Worm (Caenorhabditis elegans) whole organism, L4 larva: Measurements from ENCODE around the gene W09D6.4.
A peak's percentile ranks its signal among the peaks of the same experiment; 100 is the strongest.

Source experiments
- D1046.2 ChIP-seq: fragments of 200-800 bp; sonication (Bioruptor generic); IDR thresholded peaks from 2 replicates; pipeline ENCODE4 v1.3.6; 2022; ENCODE audit warnings: missing genetic modification characterization, missing compliant biosample characterization
- F26F4.8 ChIP-seq: fragments of 200-800 bp; sonication (Bioruptor generic); conservative IDR thresholded peaks from 2 replicates; pipeline ENCODE4 v1.3.6; 2022; ENCODE audit warnings: missing genetic modification characterization, missing compliant biosample characterization
- F37D6.2 ChIP-seq: sonication (generic microtip); optimal IDR thresholded peaks from 2 replicates; lab custom pipeline; 2016; ENCODE audit warnings: mild to moderate bottlenecking, missing genetic modification characterization, missing compliant biosample characterization
- Y48G9A.11 ChIP-seq: fragments of 200-800 bp; sonication (Bioruptor generic); IDR thresholded peaks from 2 replicates; pipeline ENCODE4 v1.3.6; 2022; ENCODE audit warnings: missing genetic modification reagents, missing genetic modification characterization, missing compliant biosample characterization
- Y5F2A.4 ChIP-seq: fragments of 200-800 bp; sonication (Bioruptor generic); optimal IDR thresholded peaks from 2 replicates; lab custom pipeline; 2018; ENCODE audit warnings: mild to moderate bottlenecking, missing genetic modification characterization, missing compliant biosample characterization
- ZK337.2 ChIP-seq: fragments of 200-800 bp; sonication (Bioruptor generic); IDR thresholded peaks from 2 replicates; pipeline ENCODE4 v1.3.6; 2022; ENCODE audit warnings: missing genetic modification reagents, missing genetic modification characterization, missing compliant biosample characterization
- ceh-20 ChIP-seq: fragments of 200-800 bp; sonication (Bioruptor generic); IDR thresholded peaks from 2 replicates; pipeline ENCODE4 v1.3.6; 2022; ENCODE audit warnings: missing genetic modification reagents, missing genetic modification characterization, missing compliant biosample characterization
- ceh-28 ChIP-seq: fragments of 150-350 bp; optimal IDR thresholded peaks from 2 replicates; lab custom pipeline; 2014; ENCODE audit warnings: missing biosample characterization, missing genetic modification reagents, missing genetic modification characterization
- ceh-32 ChIP-seq: sonication (generic microtip); optimal IDR thresholded peaks from 2 replicates; lab custom pipeline; 2016; ENCODE audit warnings: mild to moderate bottlenecking, missing genetic modification characterization, missing compliant biosample characterization; ENCODE audit not compliant: poor library complexity
- ceh-44 ChIP-seq: fragments of 200-800 bp; sonication (Bioruptor generic); IDR thresholded peaks from 2 replicates; pipeline ENCODE4 v1.3.6; 2022; ENCODE audit warnings: missing genetic modification reagents, missing genetic modification characterization, missing compliant biosample characterization
- cey-2 ChIP-seq: sonication (generic microtip); optimal IDR thresholded peaks from 3 replicates; lab custom pipeline; 2017; ENCODE audit warnings: missing genetic modification characterization, mild to moderate bottlenecking, missing compliant biosample characterization, antibody characterized with exemption, borderline replicate concordance; ENCODE audit not compliant: insufficient read depth
- daf-19 ChIP-seq: fragments of 200-800 bp; sonication (Bioruptor generic); conservative IDR thresholded peaks from 2 replicates; pipeline ENCODE4 v1.3.6; 2022; ENCODE audit warnings: missing genetic modification characterization, missing compliant biosample characterization
- daf-8 ChIP-seq: fragments of 200-800 bp; sonication (Bioruptor generic); IDR thresholded peaks from 2 replicates; pipeline ENCODE4 v1.3.6; 2022; ENCODE audit warnings: missing genetic modification characterization, missing compliant biosample characterization
- dmd-6 ChIP-seq: fragments of 200-800 bp; sonication (Bioruptor generic); IDR thresholded peaks from 2 replicates; pipeline ENCODE4 v1.3.6; 2022; ENCODE audit warnings: missing genetic modification reagents, missing genetic modification characterization, missing compliant biosample characterization
- dmd-9 ChIP-seq: fragments of 200-800 bp; sonication (Bioruptor generic); IDR thresholded peaks from 2 replicates; pipeline ENCODE4 v1.3.6; 2022; ENCODE audit warnings: missing genetic modification reagents, missing genetic modification characterization, missing compliant biosample characterization
- duxl-1 ChIP-seq: sonication (generic microtip); optimal IDR thresholded peaks from 2 replicates; lab custom pipeline; 2016; ENCODE audit warnings: mild to moderate bottlenecking, missing genetic modification characterization, moderate library complexity, missing compliant biosample characterization; ENCODE audit not compliant: poor library complexity
- dve-1 ChIP-seq: sonication (generic microtip); optimal IDR thresholded peaks from 2 replicates; lab custom pipeline; 2017; ENCODE audit warnings: antibody characterized with exemption, mild to moderate bottlenecking, missing genetic modification characterization, missing compliant biosample characterization; ENCODE audit not compliant: insufficient read depth
- gei-8 ChIP-seq: fragments of 200-800 bp; sonication (Bioruptor generic); optimal IDR thresholded peaks from 2 replicates; lab custom pipeline; 2018; ENCODE audit warnings: mild to moderate bottlenecking, missing genetic modification characterization, missing compliant biosample characterization
- hif-1 ChIP-seq, 2 experiments: sonication (generic microtip); optimal IDR thresholded peaks; 2 replicates each; lab custom pipeline; 2016 to 2017; ENCODE audit warnings: missing compliant biosample characterization in 2 of 2, missing genetic modification characterization in 2 of 2, missing genetic modification reagents in 2 of 2, missing genotype in 2 of 2, mild to moderate bottlenecking in 1 of 2
- hlh-11 ChIP-seq: fragments of 200-800 bp; sonication (Bioruptor generic); optimal IDR thresholded peaks from 2 replicates; lab custom pipeline; 2018; ENCODE audit warnings: mild to moderate bottlenecking, missing genetic modification characterization, missing compliant biosample characterization
- hlh-30 ChIP-seq: sonication (generic microtip); optimal IDR thresholded peaks from 2 replicates; lab custom pipeline; 2017; ENCODE audit warnings: antibody characterized with exemption, mild to moderate bottlenecking, missing genetic modification characterization, missing compliant biosample characterization; ENCODE audit not compliant: insufficient read depth
- lin-38 ChIP-seq: fragments of 200-800 bp; sonication (Bioruptor generic); IDR thresholded peaks from 2 replicates; pipeline ENCODE4 v1.3.6; 2022; ENCODE audit warnings: missing genetic modification reagents, missing genetic modification characterization, missing compliant biosample characterization
- lir-3 ChIP-seq: sonication (generic microtip); optimal IDR thresholded peaks from 2 replicates; lab custom pipeline; 2016; ENCODE audit warnings: mild to moderate bottlenecking, missing genetic modification characterization, missing compliant biosample characterization
- lsy-2 ChIP-seq, 2 experiments: fragments of 150-350 bp in 1 of 2; sonication (generic microtip) in 1 of 2; optimal IDR thresholded peaks; 2 replicates each; lab custom pipeline; 2014 to 2017; ENCODE audit warnings: missing biosample characterization in 2 of 2, missing genetic modification characterization in 2 of 2
- madf-5 ChIP-seq, 2 experiments: fragments of 200-800 bp; sonication (Bioruptor generic); IDR thresholded peaks; 2 replicates each; pipeline ENCODE4 v1.3.6; 2022; ENCODE audit warnings: missing compliant biosample characterization in 2 of 2, missing genetic modification characterization in 2 of 2
- madf-9 ChIP-seq: fragments of 200-800 bp; sonication (Bioruptor generic); conservative IDR thresholded peaks from 2 replicates; pipeline ENCODE4 v1.3.6; 2022; ENCODE audit warnings: missing genetic modification reagents, missing genetic modification characterization, missing compliant biosample characterization
- mdt-29 ChIP-seq: fragments of 200-800 bp; sonication (Bioruptor generic); IDR thresholded peaks from 2 replicates; pipeline ENCODE4 v1.3.6; 2022; ENCODE audit warnings: missing genetic modification reagents, missing genetic modification characterization, missing compliant biosample characterization
- mes-2 ChIP-seq: sonication (generic microtip); optimal IDR thresholded peaks from 2 replicates; lab custom pipeline; 2016; ENCODE audit warnings: missing genotype, mild to moderate bottlenecking, missing genetic modification characterization, missing compliant biosample characterization; ENCODE audit not compliant: poor library complexity, severe bottlenecking
- mxl-3 ChIP-seq: fragments of 200-800 bp; sonication (Bioruptor generic); optimal IDR thresholded peaks from 2 replicates; lab custom pipeline; 2018; ENCODE audit warnings: mild to moderate bottlenecking, missing genetic modification characterization, missing compliant biosample characterization
- nhr-11 ChIP-seq: fragments of 150-350 bp; optimal IDR thresholded peaks from 2 replicates; lab custom pipeline; 2014; ENCODE audit warnings: missing biosample characterization, missing genetic modification characterization
- nhr-25 ChIP-seq: sonication (generic microtip); optimal IDR thresholded peaks from 2 replicates; lab custom pipeline; 2017; ENCODE audit warnings: missing genetic modification characterization, mild to moderate bottlenecking, missing compliant biosample characterization, antibody characterized with exemption, moderate library complexity, borderline replicate concordance; ENCODE audit not compliant: insufficient read depth
- nhr-41 ChIP-seq: fragments of 200-800 bp; sonication (Bioruptor generic); IDR thresholded peaks from 2 replicates; pipeline ENCODE4 v1.3.6; 2022; ENCODE audit warnings: missing genetic modification reagents, missing genetic modification characterization, missing compliant biosample characterization
- pha-4 ChIP-seq, 2 experiments: fragments of 150-350 bp in 1 of 2; fragments of 200-800 bp in 1 of 2; sonication (Bioruptor generic) in 1 of 2; IDR thresholded peaks in 1 of 2; optimal IDR thresholded peaks in 1 of 2; 2 replicates each; pipeline versions ENCODE4 v1.3.6 to Lab custom; 2014 to 2022; ENCODE audit warnings: missing genetic modification characterization in 2 of 2, missing genetic modification reagents in 2 of 2, missing biosample characterization in 1 of 2, missing compliant biosample characterization in 1 of 2
- php-3 ChIP-seq: fragments of 200-800 bp; sonication (Bioruptor generic); IDR thresholded peaks from 2 replicates; pipeline ENCODE4 v1.3.6; 2022; ENCODE audit warnings: missing genetic modification reagents, missing genetic modification characterization, missing compliant biosample characterization
- pqm-1 ChIP-seq: sonication (generic microtip); optimal IDR thresholded peaks from 2 replicates; lab custom pipeline; 2017; ENCODE audit warnings: missing biosample characterization, missing genetic modification characterization
- sdz-12 ChIP-seq: fragments of 200-800 bp; sonication (Bioruptor generic); optimal IDR thresholded peaks from 2 replicates; lab custom pipeline; 2018; ENCODE audit warnings: mild to moderate bottlenecking, missing genetic modification characterization, missing compliant biosample characterization
- skn-1 ChIP-seq: fragments of 150-350 bp; optimal IDR thresholded peaks from 2 replicates; lab custom pipeline; 2014; ENCODE audit warnings: missing biosample characterization, missing genetic modification characterization
- snpc-1.2 ChIP-seq: fragments of 200-800 bp; sonication (Bioruptor generic); IDR thresholded peaks from 2 replicates; pipeline ENCODE4 v1.3.6; 2022; ENCODE audit warnings: missing genetic modification reagents, missing genetic modification characterization, missing compliant biosample characterization
- tra-1 ChIP-seq: fragments of 200-800 bp; sonication (Bioruptor generic); IDR thresholded peaks from 2 replicates; pipeline ENCODE4 v1.3.6; 2022; ENCODE audit warnings: missing genetic modification reagents, missing genetic modification characterization, missing compliant biosample characterization
- unc-130 ChIP-seq: sonication (generic microtip); optimal IDR thresholded peaks from 2 replicates; lab custom pipeline; 2016; ENCODE audit warnings: missing genetic modification reagents, missing genetic modification characterization, missing compliant biosample characterization
- unc-39 ChIP-seq: sonication (generic microtip); optimal IDR thresholded peaks from 2 replicates; lab custom pipeline; 2017; ENCODE audit warnings: missing biosample characterization, missing genetic modification characterization
- vab-7 ChIP-seq: fragments of 200-800 bp; sonication (Bioruptor generic); IDR thresholded peaks from 2 replicates; pipeline ENCODE4 v1.3.6; 2022; ENCODE audit warnings: missing genetic modification reagents, missing genetic modification characterization, missing compliant biosample characterization
- zip-11 ChIP-seq: fragments of 200-800 bp; sonication (Bioruptor generic); IDR thresholded peaks from 2 replicates; pipeline ENCODE4 v1.3.6; 2022; ENCODE audit warnings: missing genetic modification characterization, missing compliant biosample characterization
- ztf-7 ChIP-seq: fragments of 150-350 bp; optimal IDR thresholded peaks from 2 replicates; lab custom pipeline; 2014; ENCODE audit warnings: missing biosample characterization, missing genetic modification characterization

The W09D6.4 gene

DNA sequence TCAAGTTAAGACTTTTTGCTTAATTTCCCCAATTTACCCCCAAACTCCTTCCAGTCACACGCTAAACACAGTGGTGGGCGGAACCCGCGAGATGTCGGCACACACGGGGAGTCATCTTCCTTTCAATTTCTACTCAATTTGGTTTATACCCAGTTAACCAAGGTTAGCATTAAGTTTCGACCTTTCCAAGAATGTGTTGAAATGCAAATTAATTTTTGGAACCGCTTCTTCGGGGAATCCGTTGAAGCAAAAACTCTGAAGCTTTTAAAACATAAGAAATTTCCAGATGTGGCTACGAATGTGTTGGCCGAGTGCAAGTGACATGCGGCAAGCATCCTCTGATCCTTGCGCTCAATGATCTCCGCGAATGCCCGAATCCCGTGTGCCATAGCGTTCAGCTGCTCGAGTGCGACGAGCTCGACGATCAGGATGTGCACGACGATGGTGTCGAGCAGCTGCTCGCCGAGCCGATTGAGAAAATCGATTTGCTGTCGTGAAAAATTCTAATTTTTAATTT, 11.4 kb downstream of the W09D6.4 start (continued):
- TF ChIP-seq Y48G9A.11 (peak; percentile 72), gei-8 (GFP tag; lab: Kevin White, UChicago) (no peak), unc-39 (tag; lab: Kevin White, UChicago) (no peak), mdt-29 (GFP tag; lab: Robert Waterston, UW) (peak; percentile 78), lsy-2 (tag; optimal IDR thresholded peaks at IDR 0.05; lab: Kevin White, UChicago) (peak in 1 of 2 experiments; percentile 24)
- TF ChIP-seq, all 104 proteins: peak for 40

DNA sequence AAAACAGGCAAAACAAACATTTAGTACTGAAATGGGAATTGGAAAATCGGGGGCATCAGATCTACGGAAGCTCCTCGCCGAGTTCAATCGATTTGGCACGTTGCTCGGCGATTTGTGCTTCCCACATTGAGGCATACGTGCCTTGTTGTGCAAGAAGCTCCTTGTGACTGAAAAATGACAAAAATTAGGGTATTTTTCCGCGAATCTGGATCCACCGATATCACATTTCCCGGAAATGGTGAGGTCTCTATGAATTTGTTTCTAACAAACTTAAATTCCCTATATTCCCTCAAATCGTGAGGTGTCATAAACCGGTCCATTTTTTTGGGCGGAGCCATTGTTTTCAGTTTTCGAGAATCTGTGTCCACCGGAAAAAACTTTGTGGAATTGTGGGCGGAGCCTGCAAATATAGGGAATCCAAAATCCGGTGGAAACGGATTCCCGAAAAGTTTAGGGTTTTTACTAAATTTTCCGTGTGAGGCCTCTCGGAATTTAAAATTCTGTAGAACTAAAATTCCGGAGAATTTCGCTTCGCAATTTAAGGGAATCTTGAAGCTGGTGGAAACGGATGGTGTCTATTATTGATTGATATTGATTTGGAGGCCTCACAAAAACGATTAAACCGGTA, 12.2 kb downstream of the W09D6.4 start:
- TF ChIP-seq php-3 (GFP tag; lab: Robert Waterston, UW) = peak; percentile 19; the same call in 1 of the 2 replicates
- TF ChIP-seq unc-130 = peak; percentile 94
- TF ChIP-seq hlh-30 = no peak
- TF ChIP-seq F26F4.8 (GFP tag; lab: Robert Waterston, UW) = no peak
- TF ChIP-seq nhr-25 (tag; lab: Kevin White, UChicago) = no peak
- TF ChIP-seq lin-38 (GFP tag; lab: Robert Waterston, UW) = peak; percentile 40; the same call in 1 of the 2 replicates
- no peak for TF ChIP-seq F37D6.2 (tag; lab: Kevin White, UChicago)
- no peak for TF ChIP-seq lir-3
- peak; percentile 47; the same call in 1 of the 2 replicates for TF ChIP-seq Y48G9A.11
- peak; percentile 84 for TF ChIP-seq mes-2 (tag; lab: Kevin White, UChicago)
- TF ChIP-seq dmd-6 (GFP tag; lab: Robert Waterston, UW) = peak; percentile 57
- TF ChIP-seq hif-1 (tag; optimal IDR thresholded peaks at IDR 0.05; lab: Kevin White, UChicago) = peak in 1 of 2 experiments; percentile 83
- TF ChIP-seq ztf-7 (tag; lab: Kevin White, UChicago) = no peak
- TF ChIP-seq hlh-11 = peak; percentile 7
- peak; percentile 32 for TF ChIP-seq mxl-3
- TF ChIP-seq nhr-41 (GFP tag; lab: Robert Waterston, UW) = no peak
- 0 out of 2 replicates have a peak, but pooled peaks have one; percentile 51 for TF ChIP-seq tra-1 (GFP tag; lab: Robert Waterston, UW)
- peak; percentile 67; the same call in 1 of the 2 replicates for TF ChIP-seq dmd-9 (GFP tag; lab: Robert Waterston, UW)
- TF ChIP-seq ceh-32 (tag; lab: Kevin White, UChicago) = no peak
- TF ChIP-seq ZK337.2 = peak; percentile 52
- TF ChIP-seq ceh-28 (tag; lab: Kevin White, UChicago) = peak; percentile 13
- 0 out of 2 replicates have a peak, but pooled peaks have one; percentile 8 for TF ChIP-seq pha-4 (GFP tag; IDR thresholded peaks at IDR 0.05; lab: Robert Waterston, UW)
- TF ChIP-seq pha-4 (tag; optimal IDR thresholded peaks at IDR 0.05; lab: Kevin White, UChicago) = no peak
- no peak for TF ChIP-seq madf-9 (GFP tag; lab: Robert Waterston, UW)
- peak in 1 of 2 experiments; percentile 20; a peak in 1 of 4 replicates for TF ChIP-seq madf-5 (GFP tag; IDR thresholded peaks at IDR 0.05; lab: Robert Waterston, UW)
- TF ChIP-seq dve-1 = no peak
- TF ChIP-seq nhr-11 (tag; lab: Kevin White, UChicago) = no peak
- no peak for TF ChIP-seq daf-19
- TF ChIP-seq snpc-1.2 (GFP tag; lab: Robert Waterston, UW) = no peak
- TF ChIP-seq cey-2 (tag; lab: Kevin White, UChicago) = no peak
- no peak for TF ChIP-seq skn-1
- TF ChIP-seq ceh-44 (GFP tag; lab: Robert Waterston, UW) = peak; percentile 79
- no peak for TF ChIP-seq daf-8 (GFP tag; lab: Robert Waterston, UW)
- TF ChIP-seq vab-7 (GFP tag; lab: Robert Waterston, UW) = peak; percentile 64
- TF ChIP-seq ceh-20 = 0 out of 2 replicates have a peak, but pooled peaks have one; percentile 38
- 0 out of 2 replicates have a peak, but pooled peaks have one; percentile 30 for TF ChIP-seq D1046.2 (GFP tag; lab: Robert Waterston, UW)
- no peak for TF ChIP-seq zip-11 (GFP tag; lab: Robert Waterston, UW)
- TF ChIP-seq duxl-1 (tag; lab: Kevin White, UChicago) = no peak
- no peak for TF ChIP-seq Y5F2A.4 (GFP tag; lab: Kevin White, UChicago)
- TF ChIP-seq sdz-12 (GFP tag; lab: Kevin White, UChicago) = peak; percentile 25
- no peak for TF ChIP-seq pqm-1 (tag; lab: Kevin White, UChicago)
